Worm (Caenorhabditis elegans) whole organism, late embryonic: Measurements from ENCODE around the gene C25A8.5.
A peak's percentile ranks its signal among the peaks of the same experiment; 100 is the strongest.

ENCODE experiments used
- C08G9.2 ChIP-seq: sonication (generic microtip); optimal IDR thresholded peaks from 2 replicates; lab custom pipeline; 2016; ENCODE audit warnings: mild to moderate bottlenecking, missing genetic modification characterization, moderate library complexity, missing compliant biosample characterization
- K02D7.2 ChIP-seq: sonication (generic microtip); optimal IDR thresholded peaks from 2 replicates; lab custom pipeline; 2017; ENCODE audit warnings: mild to moderate bottlenecking, missing genetic modification characterization, missing compliant biosample characterization
- K09A11.1 ChIP-seq: sonication (generic microtip); optimal IDR thresholded peaks from 2 replicates; lab custom pipeline; 2017; ENCODE audit warnings: antibody characterized with exemption, mild to moderate bottlenecking, missing genetic modification characterization, missing compliant biosample characterization; ENCODE audit not compliant: insufficient read depth
- ama-1 ChIP-seq: fragments of 150-350 bp; optimal IDR thresholded peaks from 2 replicates; lab custom pipeline; 2014
- ceh-18 ChIP-seq: sonication (generic microtip); optimal IDR thresholded peaks from 2 replicates; lab custom pipeline; 2016; ENCODE audit warnings: missing genetic modification characterization, missing compliant biosample characterization
- ceh-30 ChIP-seq: fragments of 150-350 bp; optimal IDR thresholded peaks from 2 replicates; lab custom pipeline; 2014; ENCODE audit warnings: missing biosample characterization, missing genetic modification characterization
- ceh-31 ChIP-seq: sonication (generic microtip); optimal IDR thresholded peaks from 2 replicates; lab custom pipeline; 2016; ENCODE audit warnings: missing genetic modification characterization, missing compliant biosample characterization
- ceh-34 ChIP-seq: sonication (generic microtip); optimal IDR thresholded peaks from 2 replicates; lab custom pipeline; 2016; ENCODE audit warnings: mild to moderate bottlenecking, missing genetic modification characterization, missing compliant biosample characterization
- ceh-45 ChIP-seq: fragments of 200-800 bp; sonication (Bioruptor generic); IDR thresholded peaks from 2 replicates; pipeline ENCODE4 v1.3.6; 2022; ENCODE audit warnings: missing genetic modification reagents, missing genetic modification characterization, missing compliant biosample characterization
- ceh-48 ChIP-seq: sonication (generic microtip); optimal IDR thresholded peaks from 2 replicates; lab custom pipeline; 2016; ENCODE audit warnings: missing genetic modification characterization, inconsistent platforms, missing compliant biosample characterization
- ceh-9 ChIP-seq: sonication (generic microtip); optimal IDR thresholded peaks from 2 replicates; lab custom pipeline; 2016; ENCODE audit warnings: mild to moderate bottlenecking, missing genetic modification characterization, inconsistent platforms, missing compliant biosample characterization
- dve-1 ChIP-seq: sonication (generic microtip); optimal IDR thresholded peaks from 2 replicates; lab custom pipeline; 2017; ENCODE audit warnings: antibody characterized with exemption, mild to moderate bottlenecking, missing genetic modification characterization, missing compliant biosample characterization
- elt-4 ChIP-seq: sonication (generic microtip); optimal IDR thresholded peaks from 2 replicates; lab custom pipeline; 2016; ENCODE audit warnings: missing genetic modification characterization, missing compliant biosample characterization
- ets-4 ChIP-seq: sonication (generic microtip); optimal IDR thresholded peaks from 2 replicates; lab custom pipeline; 2016; ENCODE audit warnings: missing genetic modification characterization, missing compliant biosample characterization
- fax-1 ChIP-seq: sonication (generic microtip); optimal IDR thresholded peaks from 2 replicates; lab custom pipeline; 2016; ENCODE audit warnings: missing genotype, missing genetic modification characterization, missing compliant biosample characterization
- fkh-10 ChIP-seq: fragments of 150-350 bp; optimal IDR thresholded peaks from 2 replicates; lab custom pipeline; 2014; ENCODE audit warnings: missing biosample characterization, missing genetic modification reagents, missing genetic modification characterization
- gmeb-2 ChIP-seq: sonication (generic microtip); optimal IDR thresholded peaks from 2 replicates; lab custom pipeline; 2016; ENCODE audit warnings: missing genetic modification characterization, inconsistent platforms, missing compliant biosample characterization
- hlh-13 ChIP-seq: fragments of 200-800 bp; sonication (Bioruptor generic); optimal IDR thresholded peaks from 2 replicates; lab custom pipeline; 2018; ENCODE audit warnings: mild to moderate bottlenecking, missing genetic modification characterization, missing compliant biosample characterization
- hlh-30 ChIP-seq: sonication (generic microtip); optimal IDR thresholded peaks from 2 replicates; lab custom pipeline; 2017; ENCODE audit warnings: antibody characterized with exemption, missing genetic modification characterization, missing compliant biosample characterization; ENCODE audit not compliant: insufficient read depth
- hlh-6 ChIP-seq: sonication (generic microtip); optimal IDR thresholded peaks from 2 replicates; lab custom pipeline; 2016; ENCODE audit warnings: missing genotype, missing genetic modification characterization, missing compliant biosample characterization
- lin-11 ChIP-seq: fragments of 200-800 bp; sonication (Bioruptor generic); optimal IDR thresholded peaks from 2 replicates; lab custom pipeline; 2018; ENCODE audit warnings: mild to moderate bottlenecking, missing genetic modification characterization, missing compliant biosample characterization
- mec-3 ChIP-seq: sonication (generic microtip); optimal IDR thresholded peaks from 2 replicates; lab custom pipeline; 2016; ENCODE audit warnings: borderline replicate concordance, missing genetic modification characterization, missing compliant biosample characterization
- nfya-1 ChIP-seq: sonication (generic microtip); optimal IDR thresholded peaks from 2 replicates; lab custom pipeline; 2017; ENCODE audit warnings: missing genetic modification characterization, mild to moderate bottlenecking, missing compliant biosample characterization, antibody characterized with exemption, moderate library complexity
- odd-2 ChIP-seq: sonication (generic microtip); optimal IDR thresholded peaks from 2 replicates; lab custom pipeline; 2017; ENCODE audit warnings: antibody characterized with exemption, mild to moderate bottlenecking, missing genetic modification characterization, missing compliant biosample characterization
- pha-4 ChIP-seq: fragments of 150-350 bp; optimal IDR thresholded peaks from 2 replicates; lab custom pipeline; 2018; ENCODE audit warnings: missing biosample characterization, missing genetic modification reagents, missing genetic modification characterization
- pqm-1 ChIP-seq: sonication (generic microtip); optimal IDR thresholded peaks from 2 replicates; lab custom pipeline; 2016; ENCODE audit warnings: missing genetic modification characterization, missing compliant biosample characterization
- pros-1 ChIP-seq: fragments of 150-350 bp; optimal IDR thresholded peaks from 2 replicates; lab custom pipeline; 2014; ENCODE audit warnings: missing biosample characterization, missing genetic modification reagents, missing genetic modification characterization
- sox-4 ChIP-seq: sonication (generic microtip); optimal IDR thresholded peaks from 2 replicates; lab custom pipeline; 2017; ENCODE audit warnings: mild to moderate bottlenecking, missing genetic modification characterization, inconsistent platforms, missing compliant biosample characterization
- syd-9 ChIP-seq: sonication (generic microtip); optimal IDR thresholded peaks from 2 replicates; lab custom pipeline; 2016; ENCODE audit warnings: mild to moderate bottlenecking, missing genetic modification characterization, moderate library complexity, missing compliant biosample characterization
- tbx-7 ChIP-seq: sonication (generic microtip); optimal IDR thresholded peaks from 2 replicates; lab custom pipeline; 2016; ENCODE audit warnings: missing genotype, missing genetic modification characterization, missing compliant biosample characterization
- unc-3 ChIP-seq, 2 experiments: fragments of 200-800 bp in 1 of 2; sonication (Bioruptor generic) in 1 of 2; sonication (generic microtip) in 1 of 2; conservative IDR thresholded peaks in 1 of 2; optimal IDR thresholded peaks in 1 of 2; 2 replicates each; pipeline versions ENCODE4 v1.3.6 to Lab custom; 2016 to 2022; ENCODE audit warnings: missing compliant biosample characterization in 2 of 2, missing genetic modification characterization in 2 of 2, missing genetic modification reagents in 1 of 2
- unc-42 ChIP-seq: sonication (generic microtip); optimal IDR thresholded peaks from 2 replicates; lab custom pipeline; 2016; ENCODE audit warnings: missing genotype, missing genetic modification characterization, missing compliant biosample characterization
- unc-55 ChIP-seq: sonication (generic microtip); optimal IDR thresholded peaks from 2 replicates; lab custom pipeline; 2017; ENCODE audit warnings: missing biosample characterization, missing genetic modification reagents, missing genetic modification characterization
- unc-86 ChIP-seq: sonication (generic microtip); optimal IDR thresholded peaks from 2 replicates; lab custom pipeline; 2016; ENCODE audit warnings: missing genetic modification characterization, missing compliant biosample characterization
- zip-5 ChIP-seq: sonication (generic microtip); optimal IDR thresholded peaks from 2 replicates; lab custom pipeline; 2016; ENCODE audit warnings: missing genetic modification characterization, missing compliant biosample characterization
- ztf-16 ChIP-seq: sonication (generic microtip); optimal IDR thresholded peaks from 2 replicates; lab custom pipeline; 2017; ENCODE audit warnings: missing genetic modification characterization, missing compliant biosample characterization

The C25A8.5 gene

DNA sequence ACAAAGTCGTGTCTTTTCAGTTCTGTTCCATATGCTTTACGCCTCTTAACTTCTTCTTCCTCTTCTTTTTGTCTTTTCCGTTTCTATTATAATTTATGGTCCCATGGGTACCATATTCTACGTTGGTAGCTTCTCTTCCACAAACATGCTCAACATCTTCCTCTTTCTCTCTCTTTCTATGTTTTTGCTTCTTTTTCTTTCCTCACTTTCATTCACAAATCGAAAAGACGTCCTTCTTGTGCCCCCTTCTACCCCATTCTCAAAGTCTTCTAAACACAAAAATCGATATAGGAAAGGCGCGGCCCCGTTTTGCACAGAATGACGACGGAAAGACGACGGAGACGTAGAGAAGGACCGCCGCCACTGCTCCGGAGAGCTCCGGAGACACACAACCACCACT lies 40.6 kb upstream of the C25A8.5 start:
- TF ChIP-seq pha-4 (tag; lab: Kevin White, UChicago) (no peak), sox-4 (tag; lab: Kevin White, UChicago) (no peak), syd-9 (tag; lab: Kevin White, UChicago) (no peak), ceh-31 (tag; lab: Kevin White, UChicago) (peak; percentile 45), odd-2 (tag; lab: Kevin White, UChicago) (no peak), unc-55 (GFP tag; lab: Kevin White, UChicago) (peak; percentile 23), unc-3 (GFP tag; conservative IDR thresholded peaks at IDR 0.05; lab: Robert Waterston, UW) (no peak), unc-3 (tag; optimal IDR thresholded peaks at IDR 0.05; lab: Kevin White, UChicago) (peak; percentile 52), ceh-18 (no peak), nfya-1 (tag; lab: Kevin White, UChicago) (peak; percentile 50), pqm-1 (tag; lab: Kevin White, UChicago) (no peak), hlh-30 (tag; lab: Kevin White, UChicago) (no peak), tbx-7 (tag; lab: Kevin White, UChicago) (no peak), fax-1 (no peak), ceh-48 (tag; lab: Kevin White, UChicago) (peak; percentile 95), ceh-34 (tag; lab: Kevin White, UChicago) (no peak)

ce11 chrIV:6959483-6959882 lies 39.8 kb upstream of the C25A8.5 start:
- no peak for TF ChIP-seq ceh-48 (tag; lab: Kevin White, UChicago)
- peak; percentile 95 for TF ChIP-seq unc-42 (tag; lab: Kevin White, UChicago)
- TF ChIP-seq pqm-1 (tag; lab: Kevin White, UChicago), result no peak

DNA sequence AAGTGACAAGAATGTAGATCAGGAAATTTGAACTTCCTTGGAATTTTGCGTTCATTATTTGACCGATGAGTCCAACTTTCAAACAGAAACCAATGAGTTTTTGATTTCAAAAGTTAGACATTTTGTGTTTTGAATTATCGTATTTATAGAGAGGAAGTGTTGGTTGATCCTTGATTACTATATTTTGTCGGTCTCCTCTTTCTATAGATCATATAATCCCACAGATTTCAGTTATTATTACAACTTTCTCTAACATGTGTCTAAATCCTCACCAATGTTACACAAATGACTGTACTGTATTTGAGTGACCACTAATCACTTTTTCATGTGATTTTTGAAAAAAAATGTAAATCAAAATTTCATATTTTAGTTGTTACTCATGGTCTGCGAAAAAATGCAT lies 34.8 kb upstream of the C25A8.5 start, which contains the start of gene B0478.3:
Gene B0478.3, minus strand, starts transcription at position 101 of the 400 bp plus-strand sequence.
- TF ChIP-seq C08G9.2 (tag; lab: Kevin White, UChicago) (no peak), pha-4 (tag; lab: Kevin White, UChicago) (no peak), dve-1 (tag; lab: Kevin White, UChicago) (no peak), pqm-1 (tag; lab: Kevin White, UChicago) (no peak), fkh-10 (GFP tag; lab: Kevin White, UChicago) (no peak), mec-3 (tag; lab: Kevin White, UChicago) (no peak), ceh-34 (tag; lab: Kevin White, UChicago) (no peak), zip-5 (tag; lab: Kevin White, UChicago) (no peak), elt-4 (no peak)
- TF ChIP-seq, all 69 proteins: peak for 0

DNA sequence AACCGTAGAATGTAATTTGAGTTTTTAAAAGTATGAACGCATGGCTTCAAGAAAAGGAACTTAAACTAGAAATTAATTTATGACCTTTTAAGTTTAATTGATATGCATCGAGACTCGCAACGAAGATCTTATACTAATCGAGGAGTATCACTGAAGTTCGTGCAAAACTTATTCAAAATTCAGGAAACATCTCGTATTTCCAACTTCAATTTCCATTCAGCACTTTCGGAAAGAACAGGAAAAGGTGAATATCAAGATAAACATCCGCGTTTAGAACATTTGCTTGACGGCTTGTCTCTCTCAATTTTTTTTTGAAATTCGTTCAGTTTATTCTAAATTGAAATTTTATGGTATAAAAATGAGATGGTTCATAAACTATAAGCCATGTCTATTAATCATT lies 34.1 kb upstream of the C25A8.5 start, which contains the start of gene ZK381.2:
Gene ZK381.2, plus strand, starts transcription at position 301 of the 400 bp plus-strand sequence.
- TF ChIP-seq K09A11.1 (no peak), unc-55 (GFP tag; lab: Kevin White, UChicago) (no peak), pros-1 (tag; lab: Kevin White, UChicago) (no peak), hlh-30 (tag; lab: Kevin White, UChicago) (no peak), unc-86 (no peak), ama-1 (lab: Kevin White, UChicago) (no peak), hlh-13 (GFP tag; lab: Kevin White, UChicago) (no peak), ceh-30 (no peak), zip-5 (tag; lab: Kevin White, UChicago) (no peak), ceh-45 (no peak)
- TF ChIP-seq, all 69 proteins: peak for 0

DNA sequence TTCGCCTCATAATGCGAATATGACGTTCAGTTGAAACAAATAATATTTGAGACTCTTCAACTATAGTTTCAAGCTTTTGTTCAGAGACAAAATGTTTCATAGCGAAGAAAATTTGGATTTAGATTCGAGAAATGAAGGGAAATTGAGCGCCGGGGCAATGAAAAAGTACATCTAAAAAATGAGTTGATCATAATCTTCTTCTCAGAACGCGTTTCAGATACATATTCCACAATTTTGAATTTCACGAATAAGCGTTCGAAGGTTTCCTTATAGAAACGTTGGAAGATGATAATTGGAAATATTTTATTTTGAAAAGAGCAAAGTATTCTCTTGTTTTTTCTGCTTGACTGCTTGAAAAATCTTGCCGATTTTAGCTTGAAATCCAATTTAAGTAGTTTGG lies 29.0 kb upstream of the C25A8.5 start, which contains the start of gene ZK381.8:
Gene ZK381.8, minus strand, starts transcription at position 101 of the 400 bp plus-strand sequence.
- no peak for TF ChIP-seq ceh-9 (tag; lab: Kevin White, UChicago)

ce11 chrIV:6971213-6971612 lies 28.1 kb upstream of the C25A8.5 start, which contains the start of gene ZK381.62:
Gene ZK381.62 (minus strand): TSS chrIV:6971313.
- TF ChIP-seq K02D7.2 (tag; lab: Kevin White, UChicago) (no peak), lin-11 (tag; lab: Kevin White, UChicago) (no peak), gmeb-2 (tag; lab: Kevin White, UChicago) (no peak), ztf-16 (no peak), hlh-6 (no peak), ets-4 (tag; lab: Kevin White, UChicago) (no peak), mec-3 (tag; lab: Kevin White, UChicago) (no peak)
